Fruit fly (Drosophila melanogaster) whole organism, embryonic: ENCODE data around the gene tra.

Source experiments
- CG1832 ChIP-seq: fragments of 200-800 bp; sonication (Bioruptor generic); optimal IDR thresholded peaks from 2 replicates; lab custom pipeline; 2017; ENCODE audit warnings: missing biosample characterization, mild to moderate bottlenecking, missing genetic modification characterization, inconsistent platforms
- CG3065 ChIP-seq: fragments of 200-800 bp; sonication (Bioruptor generic); optimal IDR thresholded peaks from 2 replicates; lab custom pipeline; 2016; ENCODE audit warnings: missing biosample characterization, missing genetic modification characterization
- CG3407 ChIP-seq: fragments of 200-800 bp; sonication (Bioruptor generic); optimal IDR thresholded peaks from 2 replicates; lab custom pipeline; 2018; ENCODE audit warnings: missing biosample characterization, mild to moderate bottlenecking, missing genetic modification characterization
- CG34376 ChIP-seq: fragments of 200-800 bp; sonication (Bioruptor generic); optimal IDR thresholded peaks from 2 replicates; lab custom pipeline; 2018; ENCODE audit warnings: missing biosample characterization, mild to moderate bottlenecking, missing genetic modification characterization
- CG3995 ChIP-seq: fragments of 200-800 bp; sonication (Bioruptor generic); optimal IDR thresholded peaks from 3 replicates; lab custom pipeline; 2016; ENCODE audit warnings: missing biosample characterization, missing genetic modification characterization
- CG4424 ChIP-seq: fragments of 200-800 bp; sonication (Bioruptor generic); optimal IDR thresholded peaks from 3 replicates; lab custom pipeline; 2016; ENCODE audit warnings: missing biosample characterization, missing genetic modification characterization
- CG7786 ChIP-seq: fragments of 200-800 bp; sonication (Bioruptor generic); optimal IDR thresholded peaks from 2 replicates; lab custom pipeline; 2016; ENCODE audit warnings: missing biosample characterization, missing genetic modification characterization
- CG8359 ChIP-seq: fragments of 200-800 bp; sonication (Bioruptor generic); optimal IDR thresholded peaks from 2 replicates; lab custom pipeline; 2017; ENCODE audit warnings: missing biosample characterization, mild to moderate bottlenecking, missing genetic modification characterization, borderline replicate concordance
- Gsc ChIP-seq: fragments of 200-800 bp; sonication (Bioruptor generic); IDR thresholded peaks from 2 replicates; pipeline ENCODE4 v1.3.6; 2022; ENCODE audit warnings: missing biosample characterization, missing genetic modification characterization
- Scr ChIP-seq: fragments of 200-800 bp; sonication (Bioruptor generic); IDR thresholded peaks from 2 replicates; pipeline ENCODE4 v1.3.6; 2022; ENCODE audit warnings: missing biosample characterization, missing genetic modification characterization; ENCODE audit not compliant: partially characterized antibody
- dimm ChIP-seq: fragments of 200-800 bp; sonication (Bioruptor generic); IDR thresholded peaks from 2 replicates; pipeline ENCODE4 v1.3.6; 2022; ENCODE audit warnings: missing biosample characterization, missing genetic modification characterization
- ems ChIP-seq: fragments of 200-800 bp; sonication (Bioruptor generic); optimal IDR thresholded peaks from 3 replicates; lab custom pipeline; 2016; ENCODE audit warnings: missing biosample characterization, missing genetic modification characterization
- tap ChIP-seq: fragments of 200-800 bp; optimal IDR thresholded peaks from 3 replicates; lab custom pipeline; 2019; ENCODE audit warnings: missing biosample characterization, mild to moderate bottlenecking, missing genetic modification characterization, moderate library complexity

DNA sequence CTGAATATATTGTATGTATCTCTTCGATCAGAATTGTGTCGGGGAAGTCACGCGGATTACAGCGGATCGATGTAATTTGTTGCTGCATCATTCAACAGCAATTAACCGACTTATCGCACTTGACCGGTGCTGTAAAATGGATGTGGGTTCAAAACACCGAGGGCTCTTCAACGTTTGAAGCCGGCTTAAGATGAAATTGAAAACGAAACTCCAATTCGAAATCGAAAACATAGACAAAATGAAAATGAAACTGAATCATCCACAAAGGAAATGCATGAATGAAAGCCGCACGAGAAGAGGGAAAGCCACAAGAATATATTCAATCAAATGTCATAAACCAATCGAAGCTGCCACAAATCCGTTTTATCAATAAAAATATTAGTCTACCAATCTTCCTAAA is 44.7 kb downstream of the tra start:
- TF ChIP-seq CG34376 (GFP tag; lab: Kevin White, UChicago), result no peak
- TF ChIP-seq CG1832, result no peak
- no peak for TF ChIP-seq CG3065 (GFP tag; lab: Kevin White, UChicago)
- no peak for TF ChIP-seq Gsc (GFP tag; lab: Robert Waterston, UW)
- no peak for TF ChIP-seq dimm (GFP tag; lab: Robert Waterston, UW)
- no peak for TF ChIP-seq Scr (GFP tag; lab: Robert Waterston, UW)
- no peak for TF ChIP-seq tap (tag; lab: Kevin White, UChicago)
- TF ChIP-seq CG3995 (GFP tag; lab: Kevin White, UChicago), result no peak
- TF ChIP-seq CG4424 (GFP tag; lab: Kevin White, UChicago), result no peak
- no peak for TF ChIP-seq CG8359 (GFP tag; lab: Kevin White, UChicago)
- TF ChIP-seq CG3407 (GFP tag; lab: Kevin White, UChicago), result no peak
- TF ChIP-seq ems (GFP tag; lab: Kevin White, UChicago), result no peak
- TF ChIP-seq CG7786 (GFP tag; lab: Kevin White, UChicago), result no peak
